Worm (Caenorhabditis elegans): ENCODE results near the gene irld-20.

The irld-20 gene

DNA sequence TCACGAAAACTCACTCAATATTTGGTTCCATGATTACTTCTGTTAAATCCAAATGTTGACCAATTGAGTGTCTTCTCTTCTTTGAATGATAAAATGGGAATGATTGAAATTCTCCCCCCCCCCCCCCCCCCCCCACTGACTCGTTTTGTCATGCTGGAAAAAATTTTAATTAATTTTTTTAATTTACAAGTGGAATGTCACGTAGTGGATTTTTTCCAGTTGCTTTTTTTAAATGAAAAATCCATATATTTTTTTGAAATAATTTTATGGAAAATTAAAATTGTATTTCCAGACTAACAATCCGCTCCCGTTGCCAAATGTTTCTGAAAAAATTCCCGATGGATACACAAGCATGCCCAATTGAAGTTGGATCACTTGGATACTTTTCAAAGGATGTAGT is 38.5 kb downstream of the irld-20 start, which contains the start of gene BE10.1:
Gene BE10.1, minus strand, starts transcription at position 101 of the 400 bp plus-strand sequence.
- TF ChIP-seq pat-9 (tag; optimal IDR thresholded peaks at IDR 0.05) (no peak), ama-1 (optimal IDR thresholded peaks at IDR 0.05) (no peak), che-1 (tag; optimal IDR thresholded peaks at IDR 0.05) (no peak), F13H6.1 (tag; optimal IDR thresholded peaks at IDR 0.05) (no peak), sox-2 (GFP tag; IDR thresholded peaks at IDR 0.05) (no peak)

DNA sequence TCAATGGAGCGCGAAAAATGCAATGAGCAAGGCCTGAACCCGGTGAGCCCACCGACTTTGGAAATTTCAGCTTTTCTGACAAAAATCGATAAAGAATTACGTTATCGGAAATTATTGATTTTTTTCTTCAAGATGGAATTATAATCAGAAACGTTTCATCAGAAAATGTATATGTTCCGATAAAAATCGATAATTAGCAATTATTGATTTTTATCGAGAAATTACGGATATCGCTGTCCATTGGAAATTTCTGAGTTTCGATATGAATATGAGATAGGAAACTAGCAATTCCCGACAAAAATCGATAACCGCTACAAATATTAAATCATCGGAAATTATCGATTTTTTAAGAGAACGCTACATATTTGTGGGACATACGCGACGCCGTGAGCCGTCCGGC is 43.3 kb downstream of the irld-20 start:
- TF ChIP-seq ceh-31 (tag; optimal IDR thresholded peaks at IDR 0.05) (no peak), ama-1 (optimal IDR thresholded peaks at IDR 0.05) (no peak), T23F11.4 (GFP tag; optimal IDR thresholded peaks at IDR 0.05) (no peak), elt-2 (tag; optimal IDR thresholded peaks at IDR 0.05) (no peak), pha-4 (tag; optimal IDR thresholded peaks at IDR 0.05) (no peak), unc-3 (GFP tag; conservative IDR thresholded peaks at IDR 0.05) (no peak), unc-3 (tag; optimal IDR thresholded peaks at IDR 0.05) (no peak), syd-9 (tag; optimal IDR thresholded peaks at IDR 0.05) (no peak), gmeb-2 (tag; optimal IDR thresholded peaks at IDR 0.05) (no peak), ceh-30 (tag; optimal IDR thresholded peaks at IDR 0.05) (no peak), Y22D7AL.16 (tag; optimal IDR thresholded peaks at IDR 0.05) (no peak), mec-3 (tag; optimal IDR thresholded peaks at IDR 0.05; ENCODE audit: borderline replicate concordance) (no peak), ceh-48 (tag; optimal IDR thresholded peaks at IDR 0.05) (no peak), hlh-30 (tag; optimal IDR thresholded peaks at IDR 0.05; ENCODE audit: insufficient read depth) (no peak), sdc-2 (tag; optimal IDR thresholded peaks at IDR 0.05) (no peak), ahr-1 (tag; optimal IDR thresholded peaks at IDR 0.05) (no peak)

- no peak for TF ChIP-seq tbx-2 (tag; optimal IDR thresholded peaks at IDR 0.05)
- TF ChIP-seq C08G9.2 (tag; optimal IDR thresholded peaks at IDR 0.05) = no peak
- no peak for TF ChIP-seq ama-1 (optimal IDR thresholded peaks at IDR 0.05)
- no peak for TF ChIP-seq ceh-14 (tag; optimal IDR thresholded peaks at IDR 0.05)
- TF ChIP-seq tbx-7 (tag; optimal IDR thresholded peaks at IDR 0.05) = no peak
- no peak for TF ChIP-seq gmeb-2 (tag; optimal IDR thresholded peaks at IDR 0.05)
- TF ChIP-seq ztf-16 (tag; optimal IDR thresholded peaks at IDR 0.05) = no peak
- TF ChIP-seq ttx-3 (tag; optimal IDR thresholded peaks at IDR 0.05) = no peak
- no peak for TF ChIP-seq fkh-10 (GFP tag; optimal IDR thresholded peaks at IDR 0.05)
- TF ChIP-seq ceh-9 (tag; optimal IDR thresholded peaks at IDR 0.05) = no peak
- no peak for TF ChIP-seq ceh-30 (tag; optimal IDR thresholded peaks at IDR 0.05)
- TF ChIP-seq nhr-232 (tag; optimal IDR thresholded peaks at IDR 0.05) = no peak
- TF ChIP-seq che-1 (tag; optimal IDR thresholded peaks at IDR 0.05) = no peak
- TF ChIP-seq hlh-30 (tag; optimal IDR thresholded peaks at IDR 0.05; ENCODE audit: insufficient read depth) = no peak
- TF ChIP-seq T23F11.4 (GFP tag; optimal IDR thresholded peaks at IDR 0.05) = no peak
- TF ChIP-seq hlh-15 (tag; optimal IDR thresholded peaks at IDR 0.05) = no peak
- TF ChIP-seq ceh-31 (tag; optimal IDR thresholded peaks at IDR 0.05) = no peak
- no peak for TF ChIP-seq pag-3 (tag; optimal IDR thresholded peaks at IDR 0.05; ENCODE audit: borderline replicate concordance)
- TF ChIP-seq rnt-1 (tag; optimal IDR thresholded peaks at IDR 0.05) = no peak
- TF ChIP-seq ceh-2 (tag; optimal IDR thresholded peaks at IDR 0.05) = no peak
Measured at ce11 chrIII:12798469-12798868, 47.6 kb downstream of the irld-20 start, which contains the start of gene agmo-1. TSS of gene agmo-1 (minus strand) at chrIII:12798569.

- no peak for TF ChIP-seq nhr-232 (tag; optimal IDR thresholded peaks at IDR 0.05)
- TF ChIP-seq sox-2 (GFP tag; IDR thresholded peaks at IDR 0.05) = no peak
- TF ChIP-seq rnt-1 (tag; optimal IDR thresholded peaks at IDR 0.05) = peak; percentile 69
Measured at ce11 chrIII:12800529-12800928, 49.6 kb downstream of the irld-20 start.

Measured in whole organism, late embryonic.